Worm (Caenorhabditis elegans) whole organism, L4 larva: ENCODE measurements around the gene srx-84.

Experiments used
- F10B5.3 ChIP-seq: sonication (generic microtip); optimal IDR thresholded peaks from 2 replicates; lab custom pipeline; 2016; ENCODE audit warnings: mild to moderate bottlenecking, missing genetic modification characterization, missing compliant biosample characterization
- F37D6.2 ChIP-seq: sonication (generic microtip); optimal IDR thresholded peaks from 2 replicates; lab custom pipeline; 2016; ENCODE audit warnings: mild to moderate bottlenecking, missing genetic modification characterization, missing compliant biosample characterization
- F49E8.2 ChIP-seq: sonication (generic microtip); optimal IDR thresholded peaks from 2 replicates; lab custom pipeline; 2016; ENCODE audit warnings: missing compliant biosample characterization, mild to moderate bottlenecking, missing genetic modification characterization, borderline replicate concordance
- Y5F2A.4 ChIP-seq: fragments of 200-800 bp; sonication (Bioruptor generic); optimal IDR thresholded peaks from 2 replicates; lab custom pipeline; 2018; ENCODE audit warnings: mild to moderate bottlenecking, missing genetic modification characterization, missing compliant biosample characterization
- ZK546.5 ChIP-seq, 2 experiments: sonication (generic microtip); optimal IDR thresholded peaks; 2 replicates each; lab custom pipeline; 2017; ENCODE audit warnings: missing biosample characterization in 2 of 2, missing genetic modification characterization in 2 of 2
- ama-1 ChIP-seq: fragments of 150-350 bp; optimal IDR thresholded peaks from 2 replicates; lab custom pipeline; 2014; ENCODE audit warnings: inconsistent platforms, mixed read lengths
- attf-4 ChIP-seq: sonication (generic microtip); optimal IDR thresholded peaks from 3 replicates; lab custom pipeline; 2017; ENCODE audit warnings: missing biosample characterization, missing genetic modification characterization
- cey-2 ChIP-seq: sonication (generic microtip); optimal IDR thresholded peaks from 3 replicates; lab custom pipeline; 2017; ENCODE audit warnings: missing genetic modification characterization, mild to moderate bottlenecking, missing compliant biosample characterization, antibody characterized with exemption, borderline replicate concordance; ENCODE audit not compliant: insufficient read depth
- ctbp-1 ChIP-seq: fragments of 200-800 bp; sonication (Bioruptor generic); IDR thresholded peaks from 2 replicates; pipeline ENCODE4 v1.3.6; 2022; ENCODE audit warnings: missing genetic modification reagents, missing genetic modification characterization, missing compliant biosample characterization
- dmd-9 ChIP-seq: fragments of 200-800 bp; sonication (Bioruptor generic); IDR thresholded peaks from 2 replicates; pipeline ENCODE4 v1.3.6; 2022; ENCODE audit warnings: missing genetic modification reagents, missing genetic modification characterization, missing compliant biosample characterization
- egl-43 ChIP-seq: fragments of 200-800 bp; sonication (Bioruptor generic); IDR thresholded peaks from 2 replicates; pipeline ENCODE4 v1.3.6; 2022; ENCODE audit warnings: missing genetic modification reagents, missing genetic modification characterization, missing compliant biosample characterization
- fkh-10 ChIP-seq: fragments of 150-350 bp; optimal IDR thresholded peaks from 2 replicates; lab custom pipeline; 2014; ENCODE audit warnings: missing biosample characterization, missing genetic modification reagents, missing genetic modification characterization
- fos-1 ChIP-seq: fragments of 150-350 bp; optimal IDR thresholded peaks from 2 replicates; lab custom pipeline; 2014; ENCODE audit warnings: missing biosample characterization, missing genetic modification characterization
- hif-1 ChIP-seq, 2 experiments: sonication (generic microtip); optimal IDR thresholded peaks; 2 replicates each; lab custom pipeline; 2016 to 2017; ENCODE audit warnings: missing compliant biosample characterization in 2 of 2, missing genetic modification characterization in 2 of 2, missing genetic modification reagents in 2 of 2, missing genotype in 2 of 2, mild to moderate bottlenecking in 1 of 2
- hlh-30 ChIP-seq: sonication (generic microtip); optimal IDR thresholded peaks from 2 replicates; lab custom pipeline; 2017; ENCODE audit warnings: antibody characterized with exemption, mild to moderate bottlenecking, missing genetic modification characterization, missing compliant biosample characterization; ENCODE audit not compliant: insufficient read depth
- lim-7 ChIP-seq: fragments of 200-800 bp; sonication (Bioruptor generic); IDR thresholded peaks from 2 replicates; pipeline ENCODE4 v1.3.6; 2022; ENCODE audit warnings: missing genetic modification characterization, missing compliant biosample characterization
- lin-13 ChIP-seq: fragments of 150-350 bp; optimal IDR thresholded peaks from 2 replicates; lab custom pipeline; 2014; ENCODE audit warnings: missing biosample characterization, missing genetic modification reagents, missing genetic modification characterization
- lin-29 ChIP-seq: fragments of 200-800 bp; sonication (Bioruptor generic); IDR thresholded peaks from 2 replicates; pipeline ENCODE4 v1.3.6; 2022; ENCODE audit warnings: missing genetic modification reagents, missing genetic modification characterization, missing compliant biosample characterization
- lin-38 ChIP-seq: fragments of 200-800 bp; sonication (Bioruptor generic); IDR thresholded peaks from 2 replicates; pipeline ENCODE4 v1.3.6; 2022; ENCODE audit warnings: missing genetic modification reagents, missing genetic modification characterization, missing compliant biosample characterization
- lin-39 ChIP-seq: fragments of 150-350 bp; optimal IDR thresholded peaks from 2 replicates; lab custom pipeline; 2014; ENCODE audit warnings: missing biosample characterization, missing genetic modification reagents, missing genetic modification characterization
- lsy-2 ChIP-seq, 2 experiments: fragments of 150-350 bp in 1 of 2; sonication (generic microtip) in 1 of 2; optimal IDR thresholded peaks; 2 replicates each; lab custom pipeline; 2014 to 2017; ENCODE audit warnings: missing biosample characterization in 2 of 2, missing genetic modification characterization in 2 of 2
- madf-9 ChIP-seq: fragments of 200-800 bp; sonication (Bioruptor generic); conservative IDR thresholded peaks from 2 replicates; pipeline ENCODE4 v1.3.6; 2022; ENCODE audit warnings: missing genetic modification reagents, missing genetic modification characterization, missing compliant biosample characterization
- mdl-1 ChIP-seq, 2 experiments: fragments of 150-350 bp in 1 of 2; sonication (generic microtip) in 1 of 2; optimal IDR thresholded peaks; 2 replicates each; lab custom pipeline; 2014 to 2017; ENCODE audit warnings: missing biosample characterization in 2 of 2, missing genetic modification characterization in 2 of 2
- mdt-29 ChIP-seq: fragments of 200-800 bp; sonication (Bioruptor generic); IDR thresholded peaks from 2 replicates; pipeline ENCODE4 v1.3.6; 2022; ENCODE audit warnings: missing genetic modification reagents, missing genetic modification characterization, missing compliant biosample characterization
- mxl-3 ChIP-seq: fragments of 200-800 bp; sonication (Bioruptor generic); optimal IDR thresholded peaks from 2 replicates; lab custom pipeline; 2018; ENCODE audit warnings: mild to moderate bottlenecking, missing genetic modification characterization, missing compliant biosample characterization
- nhr-11 ChIP-seq: fragments of 150-350 bp; optimal IDR thresholded peaks from 2 replicates; lab custom pipeline; 2014; ENCODE audit warnings: missing biosample characterization, missing genetic modification characterization
- nhr-28 ChIP-seq: fragments of 150-350 bp; optimal IDR thresholded peaks from 2 replicates; lab custom pipeline; 2014; ENCODE audit warnings: missing biosample characterization, missing genetic modification characterization
- nhr-48 ChIP-seq: sonication (generic microtip); optimal IDR thresholded peaks from 2 replicates; lab custom pipeline; 2016; ENCODE audit warnings: mild to moderate bottlenecking, missing genetic modification characterization, missing compliant biosample characterization
- nhr-6 ChIP-seq: fragments of 150-350 bp; optimal IDR thresholded peaks from 2 replicates; lab custom pipeline; 2014; ENCODE audit warnings: missing biosample characterization, missing genetic modification characterization
- nhr-76 ChIP-seq: fragments of 150-350 bp; optimal IDR thresholded peaks from 2 replicates; lab custom pipeline; 2014; ENCODE audit warnings: missing biosample characterization, missing genetic modification characterization
- pha-4 ChIP-seq, 2 experiments: fragments of 150-350 bp in 1 of 2; fragments of 200-800 bp in 1 of 2; sonication (Bioruptor generic) in 1 of 2; IDR thresholded peaks in 1 of 2; optimal IDR thresholded peaks in 1 of 2; 2 replicates each; pipeline versions ENCODE4 v1.3.6 to Lab custom; 2014 to 2022; ENCODE audit warnings: missing genetic modification characterization in 2 of 2, missing genetic modification reagents in 2 of 2, missing biosample characterization in 1 of 2, missing compliant biosample characterization in 1 of 2
- set-16 ChIP-seq: fragments of 200-800 bp; sonication (Bioruptor generic); IDR thresholded peaks from 2 replicates; pipeline ENCODE4 v1.3.6; 2022; ENCODE audit warnings: missing genetic modification reagents, missing genetic modification characterization, missing compliant biosample characterization
- skn-1 ChIP-seq: fragments of 150-350 bp; optimal IDR thresholded peaks from 2 replicates; lab custom pipeline; 2014; ENCODE audit warnings: missing biosample characterization, missing genetic modification characterization
- snpc-1.2 ChIP-seq: fragments of 200-800 bp; sonication (Bioruptor generic); IDR thresholded peaks from 2 replicates; pipeline ENCODE4 v1.3.6; 2022; ENCODE audit warnings: missing genetic modification reagents, missing genetic modification characterization, missing compliant biosample characterization
- snpc-4 ChIP-seq: fragments of 150-350 bp; optimal IDR thresholded peaks from 2 replicates; lab custom pipeline; 2014; ENCODE audit warnings: missing biosample characterization, missing genetic modification characterization
- tag-97 ChIP-seq: fragments of 200-800 bp; sonication (Bioruptor generic); IDR thresholded peaks from 2 replicates; pipeline ENCODE4 v1.3.6; 2022; ENCODE audit warnings: missing genetic modification characterization, missing compliant biosample characterization
- tra-1 ChIP-seq: fragments of 200-800 bp; sonication (Bioruptor generic); IDR thresholded peaks from 2 replicates; pipeline ENCODE4 v1.3.6; 2022; ENCODE audit warnings: missing genetic modification reagents, missing genetic modification characterization, missing compliant biosample characterization
- unc-62 ChIP-seq, 3 experiments: fragments of 150-350 bp in 1 of 3; sonication (generic microtip); optimal IDR thresholded peaks in 2 of 3; peaks in 1 of 3; 1 replicate in 1 of 3; 2 replicates in 2 of 3; lab custom pipeline; 2014 to 2017; ENCODE audit warnings: missing biosample characterization in 3 of 3, missing genetic modification characterization in 3 of 3, missing genetic modification reagents in 3 of 3, missing genotype in 1 of 3
- zfp-3 ChIP-seq: fragments of 200-800 bp; sonication (Bioruptor generic); conservative IDR thresholded peaks from 2 replicates; pipeline ENCODE4 v1.3.6; 2022; ENCODE audit warnings: missing genetic modification reagents, missing genetic modification characterization, missing compliant biosample characterization
- zip-11 ChIP-seq: fragments of 200-800 bp; sonication (Bioruptor generic); IDR thresholded peaks from 2 replicates; pipeline ENCODE4 v1.3.6; 2022; ENCODE audit warnings: missing genetic modification characterization, missing compliant biosample characterization

srx-84 gene

DNA sequence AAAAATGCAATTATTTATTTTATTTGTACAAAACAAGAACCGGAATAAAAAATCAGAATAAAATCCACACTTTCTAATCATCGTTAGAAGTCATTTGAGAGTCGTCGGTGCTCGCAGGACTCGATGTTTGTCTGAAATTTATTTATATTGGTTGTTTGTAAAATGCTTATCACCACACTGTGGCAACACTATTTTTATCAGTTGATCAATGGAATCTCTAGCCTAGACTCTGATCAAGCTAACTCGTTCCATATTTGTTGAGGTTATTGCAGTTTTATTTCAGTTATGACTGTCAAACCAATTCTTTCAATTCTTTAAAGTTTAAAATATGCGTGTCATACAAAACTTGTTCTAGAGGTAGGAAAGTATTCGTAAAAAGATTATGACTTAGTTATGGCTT is 5.6 kb downstream of the srx-84 start, which contains the start of gene dhs-20 (continued):
- TF ChIP-seq nhr-76 (tag; lab: Kevin White, UChicago) (no peak), zfp-3 (GFP tag; lab: Robert Waterston, UW) (no peak)

- TF ChIP-seq nhr-28 (tag; lab: Kevin White, UChicago) = no peak
- TF ChIP-seq skn-1 = no peak
- TF ChIP-seq cey-2 = no peak
- TF ChIP-seq ctbp-1 (GFP tag; lab: Robert Waterston, UW) = no peak
- no peak for TF ChIP-seq hlh-30 (tag; lab: Kevin White, UChicago)
- TF ChIP-seq lsy-2 (tag; optimal IDR thresholded peaks at IDR 0.05; lab: Kevin White, UChicago) = no peak
- no peak for TF ChIP-seq lin-13
- no peak for TF ChIP-seq Y5F2A.4
- no peak for TF ChIP-seq unc-62 (GFP tag; optimal IDR thresholded peaks at IDR 0.05 in 1 of 2; lab: Kevin White, UChicago)
- no peak for TF ChIP-seq unc-62 (tag; optimal IDR thresholded peaks at IDR 0.05; lab: Kevin White, UChicago)
- no peak for TF ChIP-seq snpc-4 (tag; lab: Kevin White, UChicago)
- TF ChIP-seq nhr-48 (tag; lab: Kevin White, UChicago) = no peak
- no peak for TF ChIP-seq lim-7 (GFP tag; lab: Robert Waterston, UW)
- TF ChIP-seq pha-4 (GFP tag; IDR thresholded peaks at IDR 0.05; lab: Robert Waterston, UW) = no peak
- no peak for TF ChIP-seq pha-4 (tag; optimal IDR thresholded peaks at IDR 0.05; lab: Kevin White, UChicago)
- TF ChIP-seq madf-9 (GFP tag; lab: Robert Waterston, UW) = no peak
These were observed 6.3 kb downstream of the srx-84 start for ce11 chrV:11605227-11605626.

- TF ChIP-seq lsy-2 (tag; optimal IDR thresholded peaks at IDR 0.05; lab: Kevin White, UChicago) (no peak), dmd-9 (no peak), skn-1 (no peak), lin-29 (no peak), attf-4 (no peak), mdl-1 (tag; optimal IDR thresholded peaks at IDR 0.05; lab: Kevin White, UChicago) (no peak), snpc-1.2 (no peak), lin-39 (tag; lab: Kevin White, UChicago) (no peak), zip-11 (GFP tag; lab: Robert Waterston, UW) (no peak), fos-1 (no peak), tag-97 (GFP tag; lab: Robert Waterston, UW) (no peak), egl-43 (GFP tag; lab: Robert Waterston, UW) (no peak), mxl-3 (no peak), F10B5.3 (no peak), ZK546.5 (tag; optimal IDR thresholded peaks at IDR 0.05; lab: Kevin White, UChicago) (no peak), nhr-11 (tag; lab: Kevin White, UChicago) (no peak), F49E8.2 (tag; lab: Kevin White, UChicago) (no peak), mdt-29 (no peak)
These were observed 7.5 kb downstream of the srx-84 start, which contains the start of gene idpp-16 for ce11 chrV:11606424-11606823. Gene idpp-16 (minus strand): TSS chrV:11606524.

DNA sequence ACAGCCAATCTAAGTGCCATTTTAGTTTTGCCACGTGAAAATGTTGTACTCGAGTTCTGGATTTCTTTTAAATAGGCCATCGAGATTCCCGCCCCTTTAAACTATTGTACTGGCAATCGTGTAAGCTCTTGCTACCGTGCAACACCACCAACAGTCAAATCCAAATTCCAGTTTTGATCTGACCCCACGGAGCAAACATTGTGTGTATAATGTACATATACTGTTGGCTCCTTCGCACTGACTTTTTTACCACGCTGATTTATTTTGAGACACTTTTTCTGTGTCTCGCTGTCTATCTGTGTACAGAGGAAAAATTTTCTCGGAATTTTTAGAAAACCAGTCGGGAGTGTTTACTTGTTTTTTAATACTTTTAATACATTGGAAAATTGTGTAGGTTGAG is 11.1 kb downstream of the srx-84 start, which contains the start of gene piit-1:
piit-1 (minus strand) TSS at position 101 of the 400 bp plus-strand sequence.
- TF ChIP-seq lim-7 (GFP tag; lab: Robert Waterston, UW) = no peak
- no peak for TF ChIP-seq fkh-10 (GFP tag; lab: Kevin White, UChicago)
- no peak for TF ChIP-seq F37D6.2 (tag; lab: Kevin White, UChicago)
- no peak for TF ChIP-seq tra-1 (GFP tag; lab: Robert Waterston, UW)
- TF ChIP-seq nhr-6 (tag; lab: Kevin White, UChicago) = no peak
- no peak for TF ChIP-seq hif-1 (tag; optimal IDR thresholded peaks at IDR 0.05; lab: Kevin White, UChicago)
- TF ChIP-seq set-16 (GFP tag; lab: Robert Waterston, UW) = no peak
- TF ChIP-seq lin-38 (GFP tag; lab: Robert Waterston, UW) = no peak
- TF ChIP-seq mxl-3 = no peak
- no peak for TF ChIP-seq ama-1 (lab: Kevin White, UChicago)
